Worm (Caenorhabditis elegans) whole organism, young adult: ENCODE results near the gene sfxn-1.3.
A peak's percentile ranks its signal among the peaks of the same experiment; 100 is the strongest.

ENCODE experiments used
- B0261.1 ChIP-seq: sonication (generic microtip); optimal IDR thresholded peaks from 2 replicates; lab custom pipeline; 2016; ENCODE audit warnings: mild to moderate bottlenecking, missing genetic modification characterization, moderate library complexity, missing compliant biosample characterization
- B0336.3 ChIP-seq: fragments of 200-800 bp; sonication (Bioruptor generic); IDR thresholded peaks from 2 replicates; pipeline ENCODE4 v1.3.6; 2022; ENCODE audit warnings: missing genetic modification characterization, missing compliant biosample characterization
- C06A6.2 ChIP-seq: fragments of 200-800 bp; sonication (Bioruptor generic); conservative IDR thresholded peaks from 2 replicates; pipeline ENCODE4 v1.3.6; 2022; ENCODE audit warnings: missing genetic modification characterization, missing compliant biosample characterization
- D2030.7 ChIP-seq: fragments of 200-800 bp; sonication (Bioruptor generic); IDR thresholded peaks from 2 replicates; pipeline ENCODE4 v1.3.6; 2022; ENCODE audit warnings: missing genetic modification reagents, missing genetic modification characterization, missing compliant biosample characterization
- F22D6.2 ChIP-seq: sonication (generic microtip); optimal IDR thresholded peaks from 2 replicates; lab custom pipeline; 2016; ENCODE audit warnings: mild to moderate bottlenecking, missing genetic modification characterization, missing compliant biosample characterization
- F23B12.7 ChIP-seq: sonication (generic microtip); optimal IDR thresholded peaks from 2 replicates; lab custom pipeline; 2017; ENCODE audit warnings: missing genetic modification characterization, mild to moderate bottlenecking, missing compliant biosample characterization, antibody characterized with exemption, moderate library complexity; ENCODE audit not compliant: insufficient read depth
- F37B4.10 ChIP-seq: fragments of 200-800 bp; sonication (Bioruptor generic); IDR thresholded peaks from 2 replicates; pipeline ENCODE4 v1.3.6; 2022; ENCODE audit warnings: missing genetic modification characterization, missing compliant biosample characterization
- F57C9.4 ChIP-seq: sonication (generic microtip); optimal IDR thresholded peaks from 2 replicates; lab custom pipeline; 2017; ENCODE audit warnings: mild to moderate bottlenecking, missing genetic modification characterization, missing compliant biosample characterization
- K11D2.4 ChIP-seq: fragments of 200-800 bp; sonication (Bioruptor generic); IDR thresholded peaks from 2 replicates; pipeline ENCODE4 v1.3.6; 2022; ENCODE audit warnings: missing genetic modification reagents, missing genetic modification characterization, missing compliant biosample characterization
- K12H6.12 ChIP-seq: fragments of 200-800 bp; sonication (Bioruptor generic); optimal IDR thresholded peaks from 2 replicates; lab custom pipeline; 2018; ENCODE audit warnings: mild to moderate bottlenecking, missing genetic modification characterization, missing compliant biosample characterization
- T26A5.8 ChIP-seq: sonication (generic microtip); optimal IDR thresholded peaks from 2 replicates; lab custom pipeline; 2016; ENCODE audit warnings: missing genetic modification characterization, missing compliant biosample characterization
- Y53F4B.3 ChIP-seq: fragments of 200-800 bp; sonication (Bioruptor generic); IDR thresholded peaks from 2 replicates; pipeline ENCODE4 v1.3.6; 2022; ENCODE audit warnings: missing genetic modification reagents, missing genetic modification characterization, missing compliant biosample characterization
- Y53G8AR.9 ChIP-seq: fragments of 200-800 bp; sonication (Bioruptor generic); conservative IDR thresholded peaks from 2 replicates; pipeline ENCODE4 v1.3.6; 2022; ENCODE audit warnings: missing genetic modification reagents, missing genetic modification characterization, missing compliant biosample characterization
- ZK185.1 ChIP-seq: sonication (generic microtip); optimal IDR thresholded peaks from 2 replicates; lab custom pipeline; 2016; ENCODE audit warnings: mild to moderate bottlenecking, missing genetic modification characterization, missing compliant biosample characterization; ENCODE audit not compliant: poor library complexity, severe bottlenecking
- aptf-2 ChIP-seq: fragments of 200-800 bp; sonication (Bioruptor generic); conservative IDR thresholded peaks from 2 replicates; pipeline ENCODE4 v1.3.6; 2022; ENCODE audit warnings: missing genetic modification reagents, missing genetic modification characterization, missing compliant biosample characterization
- atf-7 ChIP-seq: sonication (generic microtip); optimal IDR thresholded peaks from 2 replicates; lab custom pipeline; 2017; ENCODE audit warnings: mild to moderate bottlenecking, missing genetic modification characterization, missing compliant biosample characterization
- attf-3 ChIP-seq: fragments of 200-800 bp; sonication (Bioruptor generic); conservative IDR thresholded peaks from 2 replicates; pipeline ENCODE4 v1.3.6; 2022; ENCODE audit warnings: missing genetic modification reagents, missing genetic modification characterization, missing compliant biosample characterization
- attf-6 ChIP-seq: fragments of 200-800 bp; sonication (Bioruptor generic); IDR thresholded peaks from 2 replicates; pipeline ENCODE4 v1.3.6; 2022; ENCODE audit warnings: missing genetic modification reagents, missing genetic modification characterization, missing compliant biosample characterization
- bed-2 ChIP-seq: fragments of 200-800 bp; sonication (Bioruptor generic); IDR thresholded peaks from 2 replicates; pipeline ENCODE4 v1.3.6; 2022; ENCODE audit warnings: missing genetic modification reagents, missing genetic modification characterization, missing compliant biosample characterization
- ccch-3 ChIP-seq: fragments of 200-800 bp; sonication (Bioruptor generic); optimal IDR thresholded peaks from 2 replicates; lab custom pipeline; 2018; ENCODE audit warnings: mild to moderate bottlenecking, missing genetic modification characterization, missing compliant biosample characterization
- cebp-2 ChIP-seq: fragments of 200-800 bp; sonication (Bioruptor generic); IDR thresholded peaks from 2 replicates; pipeline ENCODE4 v1.3.6; 2022; ENCODE audit warnings: missing genetic modification characterization, missing compliant biosample characterization
- ceh-27 ChIP-seq: fragments of 200-800 bp; sonication (Bioruptor generic); optimal IDR thresholded peaks from 2 replicates; lab custom pipeline; 2018; ENCODE audit warnings: mild to moderate bottlenecking, missing genetic modification characterization, moderate library complexity, missing compliant biosample characterization
- dox-1 ChIP-seq: fragments of 200-800 bp; sonication (Bioruptor generic); IDR thresholded peaks from 2 replicates; pipeline ENCODE4 v1.3.6; 2022; ENCODE audit warnings: missing genetic modification reagents, missing genetic modification characterization, missing compliant biosample characterization
- dpff-1 ChIP-seq: sonication (generic microtip); optimal IDR thresholded peaks from 2 replicates; lab custom pipeline; 2017; ENCODE audit warnings: mild to moderate bottlenecking, missing genetic modification characterization, missing compliant biosample characterization
- fkh-3 ChIP-seq: sonication (generic microtip); optimal IDR thresholded peaks from 2 replicates; lab custom pipeline; 2016; ENCODE audit warnings: mild to moderate bottlenecking, missing genetic modification characterization, missing compliant biosample characterization
- hlh-26 ChIP-seq: fragments of 200-800 bp; sonication (Bioruptor generic); conservative IDR thresholded peaks from 2 replicates; pipeline ENCODE4 v1.3.6; 2022; ENCODE audit warnings: missing genetic modification reagents, missing genetic modification characterization, missing compliant biosample characterization
- hmg-1.2 ChIP-seq: fragments of 200-800 bp; sonication (Bioruptor generic); IDR thresholded peaks from 2 replicates; pipeline ENCODE4 v1.3.6; 2022; ENCODE audit warnings: missing genetic modification reagents, missing genetic modification characterization, missing compliant biosample characterization
- hrde-1 ChIP-seq: sonication (generic microtip); optimal IDR thresholded peaks from 2 replicates; lab custom pipeline; 2016; ENCODE audit warnings: missing genetic modification characterization, mild to moderate bottlenecking, missing compliant biosample characterization, moderate library complexity, missing genotype, missing genetic modification reagents, borderline replicate concordance
- lag-1 ChIP-seq: fragments of 200-800 bp; sonication (Bioruptor generic); IDR thresholded peaks from 2 replicates; pipeline ENCODE4 v1.3.6; 2022; ENCODE audit warnings: missing genetic modification reagents, missing genetic modification characterization, missing compliant biosample characterization
- let-526 ChIP-seq: fragments of 200-800 bp; sonication (Bioruptor generic); IDR thresholded peaks from 2 replicates; pipeline ENCODE4 v1.3.6; 2022; ENCODE audit warnings: missing genetic modification reagents, missing genetic modification characterization, missing compliant biosample characterization
- let-607 ChIP-seq, 2 experiments: fragments of 200-800 bp in 1 of 2; sonication (Bioruptor generic) in 1 of 2; sonication (generic microtip) in 1 of 2; optimal IDR thresholded peaks; 2 replicates each; lab custom pipeline; 2016 to 2018; ENCODE audit warnings: mild to moderate bottlenecking in 2 of 2, missing compliant biosample characterization in 2 of 2, missing genetic modification characterization in 2 of 2, moderate library complexity in 2 of 2, missing genotype in 1 of 2
- lir-1 ChIP-seq: fragments of 200-800 bp; sonication (Bioruptor generic); conservative IDR thresholded peaks from 2 replicates; pipeline ENCODE4 v1.3.6; 2022; ENCODE audit warnings: missing genetic modification reagents, missing genetic modification characterization, missing compliant biosample characterization
- mel-28 ChIP-seq: sonication (generic microtip); optimal IDR thresholded peaks from 2 replicates; lab custom pipeline; 2016; ENCODE audit warnings: borderline replicate concordance, mild to moderate bottlenecking, missing genetic modification characterization, missing compliant biosample characterization
- nfya-1 ChIP-seq: sonication (generic microtip); optimal IDR thresholded peaks from 2 replicates; lab custom pipeline; 2017; ENCODE audit warnings: antibody characterized with exemption, missing compliant biosample characterization, missing genetic modification characterization, borderline replicate concordance; ENCODE audit not compliant: insufficient read depth
- nhr-179 ChIP-seq: sonication (generic microtip); optimal IDR thresholded peaks from 2 replicates; lab custom pipeline; 2016; ENCODE audit warnings: mild to moderate bottlenecking, missing genetic modification characterization, missing compliant biosample characterization
- nhr-27 ChIP-seq: fragments of 200-800 bp; sonication (Bioruptor generic); optimal IDR thresholded peaks from 2 replicates; lab custom pipeline; 2018; ENCODE audit warnings: mild to moderate bottlenecking, missing genetic modification characterization, moderate library complexity, missing compliant biosample characterization
- pha-4 ChIP-seq: fragments of 150-350 bp; sonication (generic microtip); optimal IDR thresholded peaks from 2 replicates; lab custom pipeline; 2014; ENCODE audit warnings: missing biosample characterization, missing genetic modification reagents, missing genetic modification characterization
- rcor-1 ChIP-seq: fragments of 200-800 bp; sonication (Bioruptor generic); IDR thresholded peaks from 2 replicates; pipeline ENCODE4 v1.3.6; 2022; ENCODE audit warnings: missing genetic modification reagents, missing genetic modification characterization, missing compliant biosample characterization
- rec-8 ChIP-seq, 2 experiments: sonication (generic microtip); optimal IDR thresholded peaks; 2 replicates each; lab custom pipeline; 2016; ENCODE audit warnings: mild to moderate bottlenecking in 2 of 2, missing genetic modification characterization in 2 of 2, missing genetic modification reagents in 2 of 2, missing genotype in 2 of 2, missing biosample characterization in 1 of 2, missing compliant biosample characterization in 1 of 2, moderate library complexity in 1 of 2
- repo-1 ChIP-seq: sonication (generic microtip); optimal IDR thresholded peaks from 2 replicates; lab custom pipeline; 2017; ENCODE audit warnings: mild to moderate bottlenecking, missing genetic modification characterization, missing compliant biosample characterization
- rpc-1 ChIP-seq, 2 experiments: fragments of 150-350 bp in 1 of 2; sonication (generic microtip) in 1 of 2; optimal IDR thresholded peaks; 2 replicates each; lab custom pipeline; 2014 to 2018; ENCODE audit warnings: missing biosample characterization in 1 of 2, missing genetic modification characterization in 1 of 2, missing genetic modification reagents in 1 of 2, missing genotype in 1 of 2
- sdz-38 ChIP-seq: sonication (generic microtip); optimal IDR thresholded peaks from 2 replicates; lab custom pipeline; 2016; ENCODE audit warnings: missing genotype, missing genetic modification characterization, missing compliant biosample characterization
- tbx-9 ChIP-seq: sonication (generic microtip); optimal IDR thresholded peaks from 2 replicates; lab custom pipeline; 2016; ENCODE audit warnings: borderline replicate concordance, missing genetic modification characterization, inconsistent platforms, missing compliant biosample characterization
- unc-62 ChIP-seq: fragments of 150-350 bp; optimal IDR thresholded peaks from 2 replicates; lab custom pipeline; 2014; ENCODE audit warnings: missing biosample characterization, missing genetic modification reagents, missing genetic modification characterization
- zim-3 ChIP-seq: sonication (generic microtip); optimal IDR thresholded peaks from 2 replicates; lab custom pipeline; 2017; ENCODE audit warnings: mild to moderate bottlenecking, missing genetic modification characterization, moderate library complexity, missing compliant biosample characterization
- ztf-22 ChIP-seq: fragments of 200-800 bp; sonication (Bioruptor generic); optimal IDR thresholded peaks from 2 replicates; lab custom pipeline; 2018; ENCODE audit warnings: mild to moderate bottlenecking, missing genetic modification characterization, moderate library complexity, missing compliant biosample characterization
- ztf-25 ChIP-seq: fragments of 200-800 bp; sonication (Bioruptor generic); IDR thresholded peaks from 2 replicates; pipeline ENCODE4 v1.3.6; 2022; ENCODE audit warnings: missing genetic modification reagents, missing genetic modification characterization, missing compliant biosample characterization

The sfxn-1.3 gene

DNA sequence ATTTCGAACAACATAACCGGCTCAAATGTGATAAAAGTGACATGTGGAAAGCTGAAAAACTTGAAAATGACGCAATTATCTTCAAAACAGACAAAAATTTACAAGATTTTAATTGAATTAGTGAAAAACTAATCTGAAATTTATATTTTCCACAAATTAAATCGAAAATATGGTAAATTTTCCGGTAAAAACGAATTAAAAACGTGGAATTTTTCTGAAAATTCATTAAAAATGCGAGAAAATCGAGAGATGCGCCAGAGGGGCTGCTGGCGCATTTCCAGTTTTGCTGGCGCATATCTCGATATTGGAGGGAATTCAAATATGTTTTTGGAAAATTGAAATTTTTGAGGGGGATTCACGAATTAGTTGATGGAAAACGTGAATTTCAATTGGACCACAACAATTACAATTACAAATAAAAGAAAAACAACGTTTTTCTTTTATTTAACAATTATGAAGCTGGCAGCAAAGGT lies 39.5 kb downstream of the sfxn-1.3 start, which contains the start of the genes haf-3 and F57A10.2 (continued):
- TF ChIP-seq B0336.3 (GFP tag; lab: Robert Waterston, UW) (peak; percentile 86), rpc-1 (optimal IDR thresholded peaks at IDR 0.05; lab: Kevin White, UChicago) (no peak), rpc-1 (tag; optimal IDR thresholded peaks at IDR 0.05; lab: Kevin White, UChicago) (no peak), K12H6.12 (tag; lab: Kevin White, UChicago) (peak; percentile 60), Y53G8AR.9 (GFP tag; lab: Robert Waterston, UW) (peak; percentile 91), attf-6 (GFP tag; lab: Robert Waterston, UW) (peak; percentile 84), D2030.7 (GFP tag; lab: Robert Waterston, UW) (peak; percentile 83), let-526 (GFP tag; lab: Robert Waterston, UW) (0 out of 2 replicates have a peak, but pooled peaks have one; percentile 32), dox-1 (GFP tag; lab: Robert Waterston, UW) (peak; percentile 93), C06A6.2 (GFP tag; lab: Robert Waterston, UW) (peak; percentile 75), nfya-1 (tag; lab: Kevin White, UChicago) (no peak), tbx-9 (tag; lab: Kevin White, UChicago) (no peak), unc-62 (GFP tag; lab: Kevin White, UChicago) (no peak), K11D2.4 (GFP tag; lab: Robert Waterston, UW) (peak; percentile 81), atf-7 (tag; lab: Kevin White, UChicago) (peak; percentile 55), aptf-2 (GFP tag; lab: Robert Waterston, UW) (no peak), pha-4 (tag; lab: Kevin White, UChicago) (peak; percentile 86), lir-1 (GFP tag; lab: Robert Waterston, UW) (peak; percentile 65; the same call in 1 of the 2 replicates), cebp-2 (GFP tag; lab: Robert Waterston, UW) (no peak), ZK185.1 (tag; lab: Kevin White, UChicago) (peak; percentile 75), nhr-179 (tag; lab: Kevin White, UChicago) (no peak), ztf-25 (no peak), lag-1 (GFP tag; lab: Robert Waterston, UW) (no peak), F23B12.7 (peak; percentile 86), F37B4.10 (GFP tag; lab: Robert Waterston, UW) (no peak), rec-8 (tag; optimal IDR thresholded peaks at IDR 0.05; lab: Kevin White, UChicago) (no peak), ceh-27 (peak; percentile 65), zim-3 (tag; lab: Kevin White, UChicago) (no peak), T26A5.8 (tag; lab: Kevin White, UChicago) (no peak), attf-3 (GFP tag; lab: Robert Waterston, UW) (peak; percentile 70), F22D6.2 (tag; lab: Kevin White, UChicago) (peak; percentile 12), mel-28 (tag; lab: Kevin White, UChicago) (no peak), rcor-1 (GFP tag; lab: Robert Waterston, UW) (peak; percentile 90), hmg-1.2 (peak; percentile 57), Y53F4B.3 (GFP tag; lab: Robert Waterston, UW) (no peak), dpff-1 (tag; lab: Kevin White, UChicago) (no peak), F57C9.4 (tag; lab: Kevin White, UChicago) (no peak), let-607 (tag; optimal IDR thresholded peaks at IDR 0.05; lab: Kevin White, UChicago) (peak in 1 of 2 experiments; percentile 71), fkh-3 (tag; lab: Kevin White, UChicago) (no peak), hrde-1 (tag; lab: Kevin White, UChicago) (no peak), sdz-38 (tag; lab: Kevin White, UChicago) (no peak), hlh-26 (no peak), B0261.1 (tag; lab: Kevin White, UChicago) (peak; percentile 34), repo-1 (tag; lab: Kevin White, UChicago) (peak; percentile 70), ztf-22 (GFP tag; lab: Kevin White, UChicago) (no peak), ccch-3 (GFP tag; lab: Kevin White, UChicago) (no peak), bed-2 (GFP tag; lab: Robert Waterston, UW) (no peak), nhr-27 (tag; lab: Kevin White, UChicago) (no peak)
